Fruit fly (Drosophila melanogaster): ENCODE measurements around the gene CG43861.

CG43861 gene

DNA sequence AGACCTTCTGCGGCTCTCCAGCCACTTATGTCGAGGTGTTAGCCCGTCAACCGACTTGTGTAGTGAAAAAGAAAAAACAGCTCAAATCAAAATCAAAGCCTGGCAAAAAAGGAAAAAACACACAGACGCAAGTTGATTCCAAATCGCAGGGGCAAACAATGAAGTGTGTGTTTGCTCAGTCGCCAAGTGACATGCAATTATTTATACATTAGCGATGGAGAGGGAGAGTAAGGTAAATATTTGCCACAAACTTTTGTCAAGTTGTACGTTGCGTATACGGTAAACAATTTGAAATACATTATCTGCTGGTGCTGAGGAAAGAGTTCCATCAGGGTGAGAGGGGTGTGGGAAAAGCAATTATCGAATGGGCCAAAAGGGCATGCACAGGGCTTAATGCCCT lies 18.9 kb downstream of the CG43861 start (continued):
- TF ChIP-seq CG30403 (GFP tag; optimal IDR thresholded peaks at IDR 0.05) (no peak), crp (GFP tag; optimal IDR thresholded peaks at IDR 0.05) (no peak), Aef1 (GFP tag; IDR thresholded peaks at IDR 0.05) (no peak), Opbp (GFP tag; IDR thresholded peaks at IDR 0.05; ENCODE audit: partially characterized antibody) (no peak), CG3847 (GFP tag; IDR thresholded peaks at IDR 0.05) (no peak), gem (tag; optimal IDR thresholded peaks at IDR 0.05) (peak; percentile 14), CG13894 (tag; optimal IDR thresholded peaks at IDR 0.05) (no peak), CG17361 (GFP tag; IDR thresholded peaks at IDR 0.05) (0 out of 3 replicates have a peak, but pooled peaks have one; percentile 18), CG5180 (GFP tag; optimal IDR thresholded peaks at IDR 0.05) (peak; percentile 34), CG3281 (GFP tag; optimal IDR thresholded peaks at IDR 0.05) (no peak), CG12769 (tag; optimal IDR thresholded peaks at IDR 0.05) (no peak), crc (GFP tag; optimal IDR thresholded peaks at IDR 0.05) (no peak), fd64A (GFP tag; optimal IDR thresholded peaks at IDR 0.05) (peak; percentile 60), CG6254 (GFP tag; optimal IDR thresholded peaks at IDR 0.05) (no peak), aop (GFP tag; IDR thresholded peaks at IDR 0.05) (no peak), CG7839 (tag; optimal IDR thresholded peaks at IDR 0.05) (no peak), cato (GFP tag; optimal IDR thresholded peaks at IDR 0.05; ENCODE audit: borderline replicate concordance) (no peak), CG8388 (GFP tag; optimal IDR thresholded peaks at IDR 0.05) (no peak), Fer1 (GFP tag; optimal IDR thresholded peaks at IDR 0.05) (peak; percentile 13), pros (GFP tag; optimal IDR thresholded peaks at IDR 0.05) (no peak), CG11398 (GFP tag; optimal IDR thresholded peaks at IDR 0.05) (no peak), CG13287 (GFP tag; IDR thresholded peaks at IDR 0.05; ENCODE audit: partially characterized antibody) (no peak), CG10366 (GFP tag; IDR thresholded peaks at IDR 0.05) (no peak), Ptx1 (GFP tag; IDR thresholded peaks at IDR 0.05) (no peak), D19A (tag; optimal IDR thresholded peaks at IDR 0.05) (no peak), Doc2 (GFP tag; IDR thresholded peaks at IDR 0.05) (no peak), NC2β (GFP tag; optimal IDR thresholded peaks at IDR 0.05) (no peak), CG2875 (GFP tag; optimal IDR thresholded peaks at IDR 0.05) (peak; percentile 30), lab (GFP tag; optimal IDR thresholded peaks at IDR 0.05) (peak; percentile 48), CG14860 (GFP tag; IDR thresholded peaks at IDR 0.05; ENCODE audit: partially characterized antibody) (no peak), toy (GFP tag; IDR thresholded peaks at IDR 0.05) (no peak), mld (GFP tag; IDR thresholded peaks at IDR 0.05; ENCODE audit: partially characterized antibody) (no peak), dan (GFP tag; IDR thresholded peaks at IDR 0.05) (no peak), CG42726 (GFP tag; IDR thresholded peaks at IDR 0.05; ENCODE audit: partially characterized antibody) (no peak), CG34422 (GFP tag; IDR thresholded peaks at IDR 0.05) (no peak), Doc3 (GFP tag; IDR thresholded peaks at IDR 0.05; ENCODE audit: partially characterized antibody) (no peak), H2.0 (GFP tag; IDR thresholded peaks at IDR 0.05) (no peak), sens (GFP tag) (peak; percentile 76), CG17359 (tag; optimal IDR thresholded peaks at IDR 0.05) (peak; percentile 50), CG8089 (GFP tag; optimal IDR thresholded peaks at IDR 0.05) (no peak), Dref (GFP tag; IDR thresholded peaks at IDR 0.05) (no peak), nom (GFP tag; optimal IDR thresholded peaks at IDR 0.05) (no peak), hth (optimal IDR thresholded peaks at IDR 0.05) (no peak), dmrt99B (tag; optimal IDR thresholded peaks at IDR 0.05) (peak; percentile 16), CG18011 (GFP tag; optimal IDR thresholded peaks at IDR 0.05) (no peak), btn (GFP tag; optimal IDR thresholded peaks at IDR 0.05) (no peak), Meics (GFP tag; optimal IDR thresholded peaks at IDR 0.05) (no peak), otp (GFP tag; IDR thresholded peaks at IDR 0.05) (no peak), wor (GFP tag; IDR thresholded peaks at IDR 0.05) (no peak), Dip3 (GFP tag; optimal IDR thresholded peaks at IDR 0.05) (no peak), Chrac-16 (GFP tag; optimal IDR thresholded peaks at IDR 0.05) (no peak)

Data from whole organism, embryonic.